Worm (Caenorhabditis elegans): ENCODE results near the gene spp-28.

- no peak for TF ChIP-seq ama-1 (optimal IDR thresholded peaks at IDR 0.05)
- no peak for TF ChIP-seq ttx-3 (tag; optimal IDR thresholded peaks at IDR 0.05)
- no peak for TF ChIP-seq ahr-1 (tag; optimal IDR thresholded peaks at IDR 0.05)
- TF ChIP-seq pha-4 (tag; optimal IDR thresholded peaks at IDR 0.05), result no peak
- TF ChIP-seq hlh-30 (tag; optimal IDR thresholded peaks at IDR 0.05; ENCODE audit: insufficient read depth), result no peak
- TF ChIP-seq fkh-10 (GFP tag; optimal IDR thresholded peaks at IDR 0.05), result no peak
- TF ChIP-seq unc-86 (tag; optimal IDR thresholded peaks at IDR 0.05), result no peak
- TF ChIP-seq K02D7.2 (tag; optimal IDR thresholded peaks at IDR 0.05), result no peak
- TF ChIP-seq pqm-1 (tag; optimal IDR thresholded peaks at IDR 0.05), result no peak
- TF ChIP-seq ceh-6 (GFP tag; optimal IDR thresholded peaks at IDR 0.05), result no peak
- TF ChIP-seq sox-4 (tag; optimal IDR thresholded peaks at IDR 0.05), result no peak
These were observed 34.6 kb upstream of the spp-28 start for ce11 chrIII:4224722-4225121.
